Worm (Caenorhabditis elegans) whole organism, mixed stage, embryonic: ENCODE results near the gene C27A7.9.

Source experiments
- M03D4.4 ChIP-seq: sonication (generic microtip); optimal IDR thresholded peaks from 2 replicates; lab custom pipeline; 2017; ENCODE audit warnings: mild to moderate bottlenecking, missing genetic modification characterization, missing compliant biosample characterization
- bed-3 ChIP-seq: fragments of 200-800 bp; sonication (Bioruptor generic); optimal IDR thresholded peaks from 3 replicates; lab custom pipeline; 2018; ENCODE audit warnings: mild to moderate bottlenecking, missing genetic modification characterization, moderate library complexity, missing compliant biosample characterization
- blmp-1 ChIP-seq: fragments of 150-350 bp; optimal IDR thresholded peaks from 2 replicates; lab custom pipeline; 2014; ENCODE audit warnings: missing biosample characterization, missing genetic modification characterization
- ceh-39 ChIP-seq: fragments of 150-350 bp; optimal IDR thresholded peaks from 2 replicates; lab custom pipeline; 2014; ENCODE audit warnings: missing biosample characterization, missing genetic modification characterization
- ceh-43 ChIP-seq: fragments of 200-800 bp; sonication (Bioruptor generic); optimal IDR thresholded peaks from 2 replicates; lab custom pipeline; 2018; ENCODE audit warnings: mild to moderate bottlenecking, missing genetic modification characterization, moderate library complexity, missing compliant biosample characterization
- ceh-83 ChIP-seq: fragments of 200-800 bp; sonication (Bioruptor generic); optimal IDR thresholded peaks from 2 replicates; lab custom pipeline; 2018; ENCODE audit warnings: mild to moderate bottlenecking, missing genetic modification characterization, missing compliant biosample characterization
- ces-1 ChIP-seq: fragments of 150-350 bp; optimal IDR thresholded peaks from 2 replicates; lab custom pipeline; 2014; ENCODE audit warnings: missing biosample characterization, missing genetic modification reagents, missing genetic modification characterization
- cnd-1 ChIP-seq: fragments of 200-800 bp; sonication (Bioruptor generic); optimal IDR thresholded peaks from 2 replicates; lab custom pipeline; 2018; ENCODE audit warnings: mild to moderate bottlenecking, missing genetic modification characterization, missing compliant biosample characterization
- drap-1 ChIP-seq: fragments of 200-800 bp; sonication (Bioruptor generic); optimal IDR thresholded peaks from 3 replicates; lab custom pipeline; 2018; ENCODE audit warnings: mild to moderate bottlenecking, missing genetic modification characterization, missing compliant biosample characterization
- elt-1 ChIP-seq: sonication (generic microtip); optimal IDR thresholded peaks from 2 replicates; lab custom pipeline; 2017; ENCODE audit warnings: missing genetic modification characterization, mild to moderate bottlenecking, missing compliant biosample characterization, antibody characterized with exemption, moderate library complexity, borderline replicate concordance; ENCODE audit not compliant: insufficient read depth
- elt-3 ChIP-seq: fragments of 150-350 bp; optimal IDR thresholded peaks from 2 replicates; lab custom pipeline; 2014; ENCODE audit warnings: missing biosample characterization, missing genetic modification characterization
- flh-1 ChIP-seq: fragments of 200-800 bp; sonication (Bioruptor generic); optimal IDR thresholded peaks from 2 replicates; lab custom pipeline; 2018; ENCODE audit warnings: mild to moderate bottlenecking, missing genetic modification characterization, moderate library complexity, missing compliant biosample characterization
- ham-2 ChIP-seq: fragments of 200-800 bp; sonication (Bioruptor generic); optimal IDR thresholded peaks from 2 replicates; lab custom pipeline; 2018; ENCODE audit warnings: mild to moderate bottlenecking, missing genetic modification characterization, missing compliant biosample characterization
- hlh-1 ChIP-seq: fragments of 150-350 bp; optimal IDR thresholded peaks from 2 replicates; lab custom pipeline; 2014; ENCODE audit warnings: missing biosample characterization, missing genetic modification reagents, missing genetic modification characterization
- lin-13 ChIP-seq: fragments of 150-350 bp; optimal IDR thresholded peaks from 2 replicates; lab custom pipeline; 2014; ENCODE audit warnings: missing biosample characterization, missing genetic modification characterization
- lin-32 ChIP-seq: fragments of 200-800 bp; sonication (Bioruptor generic); optimal IDR thresholded peaks from 2 replicates; lab custom pipeline; 2018; ENCODE audit warnings: mild to moderate bottlenecking, missing genetic modification characterization, missing compliant biosample characterization
- lsy-2 ChIP-seq: fragments of 150-350 bp; optimal IDR thresholded peaks from 2 replicates; lab custom pipeline; 2014; ENCODE audit warnings: missing biosample characterization, missing genetic modification characterization
- mab-5 ChIP-seq: fragments of 150-350 bp; optimal IDR thresholded peaks from 2 replicates; lab custom pipeline; 2014; ENCODE audit warnings: missing biosample characterization, missing genetic modification characterization
- mep-1 ChIP-seq: fragments of 150-350 bp; optimal IDR thresholded peaks from 2 replicates; lab custom pipeline; 2017; ENCODE audit warnings: missing biosample characterization, missing genetic modification reagents, missing genetic modification characterization, inconsistent platforms
- mls-2 ChIP-seq: sonication (generic microtip); optimal IDR thresholded peaks from 2 replicates; lab custom pipeline; 2016; ENCODE audit warnings: mild to moderate bottlenecking, missing genetic modification characterization, moderate library complexity, missing compliant biosample characterization
- nhr-2 ChIP-seq: fragments of 150-350 bp; optimal IDR thresholded peaks from 2 replicates; lab custom pipeline; 2014; ENCODE audit warnings: missing biosample characterization, missing genetic modification characterization
- nhr-237 ChIP-seq: fragments of 150-350 bp; optimal IDR thresholded peaks from 2 replicates; lab custom pipeline; 2014; ENCODE audit warnings: missing biosample characterization, missing genetic modification characterization
- nhr-28 ChIP-seq: fragments of 150-350 bp; optimal IDR thresholded peaks from 2 replicates; lab custom pipeline; 2014; ENCODE audit warnings: missing biosample characterization, missing genetic modification characterization
- pha-4 ChIP-seq: fragments of 150-350 bp; optimal IDR thresholded peaks from 2 replicates; lab custom pipeline; 2018; ENCODE audit warnings: missing biosample characterization, missing genetic modification reagents, missing genetic modification characterization
- sem-2 ChIP-seq: fragments of 200-800 bp; sonication (Bioruptor generic); optimal IDR thresholded peaks from 2 replicates; lab custom pipeline; 2018; ENCODE audit warnings: mild to moderate bottlenecking, missing genetic modification characterization, missing compliant biosample characterization
- snpc-4 ChIP-seq: fragments of 150-350 bp; optimal IDR thresholded peaks from 2 replicates; lab custom pipeline; 2014; ENCODE audit warnings: missing biosample characterization, missing genetic modification characterization
- sptf-1 ChIP-seq: sonication (generic microtip); optimal IDR thresholded peaks from 2 replicates; lab custom pipeline; 2017; ENCODE audit warnings: mild to moderate bottlenecking, missing genetic modification characterization, moderate library complexity, missing compliant biosample characterization
- tbx-8 ChIP-seq: fragments of 200-800 bp; sonication (Bioruptor generic); optimal IDR thresholded peaks from 2 replicates; lab custom pipeline; 2018; ENCODE audit warnings: mild to moderate bottlenecking, missing genetic modification characterization, moderate library complexity, missing compliant biosample characterization
- unc-120 ChIP-seq: sonication (generic microtip); optimal IDR thresholded peaks from 2 replicates; lab custom pipeline; 2017; ENCODE audit warnings: missing genetic modification characterization, missing compliant biosample characterization; ENCODE audit not compliant: poor library complexity, severe bottlenecking
- unc-39 ChIP-seq: fragments of 150-350 bp; optimal IDR thresholded peaks from 2 replicates; lab custom pipeline; 2014; ENCODE audit warnings: missing biosample characterization, missing genetic modification characterization
- unc-62 ChIP-seq: fragments of 150-350 bp; optimal IDR thresholded peaks from 2 replicates; lab custom pipeline; 2014; ENCODE audit warnings: missing biosample characterization, missing genetic modification reagents, missing genetic modification characterization
- zip-8 ChIP-seq: fragments of 150-350 bp; optimal IDR thresholded peaks from 2 replicates; lab custom pipeline; 2014; ENCODE audit warnings: missing biosample characterization, missing genetic modification characterization
- ztf-11 ChIP-seq: fragments of 150-350 bp; optimal IDR thresholded peaks from 2 replicates; lab custom pipeline; 2014; ENCODE audit warnings: missing biosample characterization, missing genetic modification characterization

C27A7.9 gene

ce11 chrV:12167031-12167430 is 12.6 kb upstream of the C27A7.9 start:
- TF ChIP-seq flh-1 (GFP tag; lab: Kevin White, UChicago) (no peak), unc-62 (GFP tag; lab: Kevin White, UChicago) (no peak), cnd-1 (tag; lab: Kevin White, UChicago) (no peak), lin-13 (tag; lab: Kevin White, UChicago) (no peak), bed-3 (GFP tag; lab: Kevin White, UChicago) (no peak), nhr-28 (no peak), mab-5 (tag; lab: Kevin White, UChicago) (no peak), unc-39 (tag; lab: Kevin White, UChicago) (no peak), mep-1 (tag; lab: Kevin White, UChicago) (no peak)

- TF ChIP-seq cnd-1 (tag; lab: Kevin White, UChicago) = no peak
- no peak for TF ChIP-seq lin-13 (tag; lab: Kevin White, UChicago)
- TF ChIP-seq ceh-83 = no peak
- TF ChIP-seq elt-1 (tag; lab: Kevin White, UChicago) = no peak
- no peak for TF ChIP-seq M03D4.4 (tag; lab: Kevin White, UChicago)
- no peak for TF ChIP-seq drap-1 (GFP tag; lab: Kevin White, UChicago)
- no peak for TF ChIP-seq lin-32 (GFP tag; lab: Kevin White, UChicago)
- no peak for TF ChIP-seq flh-1 (GFP tag; lab: Kevin White, UChicago)
- no peak for TF ChIP-seq tbx-8
- no peak for TF ChIP-seq nhr-28
- no peak for TF ChIP-seq ceh-39 (tag; lab: Kevin White, UChicago)
- no peak for TF ChIP-seq blmp-1
- no peak for TF ChIP-seq mep-1 (tag; lab: Kevin White, UChicago)
These were observed 8.5 kb upstream of the C27A7.9 start, which contains the start of gene srj-4 for ce11 chrV:12162906-12163305. srj-4 (plus strand) TSS chrV:12163206.

- no peak for TF ChIP-seq mls-2 (tag; lab: Kevin White, UChicago)
- TF ChIP-seq M03D4.4 (tag; lab: Kevin White, UChicago) = no peak
- no peak for TF ChIP-seq zip-8 (tag; lab: Kevin White, UChicago)
- TF ChIP-seq elt-3 (tag; lab: Kevin White, UChicago) = no peak
- TF ChIP-seq nhr-2 (tag; lab: Kevin White, UChicago) = no peak
- no peak for TF ChIP-seq ceh-39 (tag; lab: Kevin White, UChicago)
- no peak for TF ChIP-seq ceh-43
- TF ChIP-seq mab-5 (tag; lab: Kevin White, UChicago) = no peak
- no peak for TF ChIP-seq hlh-1 (tag; lab: Kevin White, UChicago)
- TF ChIP-seq lin-32 (GFP tag; lab: Kevin White, UChicago) = no peak
- TF ChIP-seq sem-2 (GFP tag; lab: Kevin White, UChicago) = no peak
- no peak for TF ChIP-seq blmp-1
- TF ChIP-seq bed-3 (GFP tag; lab: Kevin White, UChicago) = no peak
- TF ChIP-seq cnd-1 (tag; lab: Kevin White, UChicago) = no peak
These were observed 7.8 kb upstream of the C27A7.9 start, which contains the start of gene C27A7.5 for ce11 chrV:12162220-12162619. C27A7.5 (minus strand) TSS chrV:12162320.

- no peak for TF ChIP-seq lsy-2 (tag; lab: Kevin White, UChicago)
- TF ChIP-seq snpc-4 = no peak
- TF ChIP-seq ham-2 (GFP tag; lab: Kevin White, UChicago) = no peak
- TF ChIP-seq flh-1 (GFP tag; lab: Kevin White, UChicago) = no peak
- TF ChIP-seq lin-13 (tag; lab: Kevin White, UChicago) = no peak
- TF ChIP-seq hlh-1 (tag; lab: Kevin White, UChicago) = no peak
- TF ChIP-seq ceh-43 = no peak
- no peak for TF ChIP-seq sptf-1 (tag; lab: Kevin White, UChicago)
- TF ChIP-seq nhr-2 (tag; lab: Kevin White, UChicago) = no peak
These were observed 6.7 kb upstream of the C27A7.9 start for ce11 chrV:12161157-12161556.

- TF ChIP-seq ceh-43 = no peak
- TF ChIP-seq elt-3 (tag; lab: Kevin White, UChicago) = no peak
- no peak for TF ChIP-seq ceh-83
- no peak for TF ChIP-seq unc-120 (tag; lab: Kevin White, UChicago)
- no peak for TF ChIP-seq mab-5 (tag; lab: Kevin White, UChicago)
- no peak for TF ChIP-seq tbx-8
- TF ChIP-seq blmp-1 = no peak
- TF ChIP-seq lsy-2 (tag; lab: Kevin White, UChicago) = no peak
- TF ChIP-seq ztf-11 (tag; lab: Kevin White, UChicago) = no peak
- TF ChIP-seq drap-1 (GFP tag; lab: Kevin White, UChicago) = no peak
- no peak for TF ChIP-seq elt-1 (tag; lab: Kevin White, UChicago)
- TF ChIP-seq nhr-2 (tag; lab: Kevin White, UChicago) = no peak
- no peak for TF ChIP-seq flh-1 (GFP tag; lab: Kevin White, UChicago)
- TF ChIP-seq nhr-237 = no peak
- TF ChIP-seq lin-32 (GFP tag; lab: Kevin White, UChicago) = no peak
- no peak for TF ChIP-seq unc-62 (GFP tag; lab: Kevin White, UChicago)
- no peak for TF ChIP-seq cnd-1 (tag; lab: Kevin White, UChicago)
- TF ChIP-seq pha-4 (tag; lab: Kevin White, UChicago) = no peak
- TF ChIP-seq ces-1 (GFP tag; lab: Kevin White, UChicago) = no peak
These were observed 5.5 kb upstream of the C27A7.9 start for ce11 chrV:12159975-12160374.
